Worm (Caenorhabditis elegans): ENCODE data around the gene ech-1.1.

ech-1.1 gene

DNA sequence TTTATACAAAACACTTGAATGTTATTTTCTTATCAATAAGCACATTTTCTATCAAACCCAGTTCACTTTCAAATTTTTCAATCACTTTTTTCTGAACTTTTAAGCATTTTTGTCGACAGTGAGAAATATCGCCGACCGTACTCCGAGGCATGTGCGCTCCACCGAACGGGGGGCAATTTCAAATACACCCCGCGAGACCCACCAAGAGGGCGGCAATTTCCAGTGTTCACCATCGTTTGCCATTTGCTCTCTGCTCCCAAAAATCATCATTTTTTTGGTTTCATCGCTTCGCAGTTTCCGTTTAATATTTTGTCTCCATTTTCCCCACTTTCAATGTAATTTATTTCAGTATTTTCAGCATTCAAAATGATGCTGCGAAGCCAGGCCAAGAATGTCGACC is 34.0 kb upstream of the ech-1.1 start, which contains the start of gene cyb-3 (continued):
- no peak for TF ChIP-seq cebp-2 (GFP tag; IDR thresholded peaks at IDR 0.05)
- peak; percentile 82 for TF ChIP-seq xnd-1 (tag; optimal IDR thresholded peaks at IDR 0.05)
- TF ChIP-seq K11D2.4 (GFP tag; IDR thresholded peaks at IDR 0.05): no peak
- peak; percentile 91 for TF ChIP-seq ceh-91 (GFP tag; IDR thresholded peaks at IDR 0.05)
- TF ChIP-seq tbp1 (GFP tag; optimal IDR thresholded peaks at IDR 0.05): peak; percentile 53
- no peak for TF ChIP-seq chd-7 (tag; optimal IDR thresholded peaks at IDR 0.05)
- TF ChIP-seq rcor-1 (GFP tag; IDR thresholded peaks at IDR 0.05): peak; percentile 59; the same call in 1 of the 2 replicates

DNA sequence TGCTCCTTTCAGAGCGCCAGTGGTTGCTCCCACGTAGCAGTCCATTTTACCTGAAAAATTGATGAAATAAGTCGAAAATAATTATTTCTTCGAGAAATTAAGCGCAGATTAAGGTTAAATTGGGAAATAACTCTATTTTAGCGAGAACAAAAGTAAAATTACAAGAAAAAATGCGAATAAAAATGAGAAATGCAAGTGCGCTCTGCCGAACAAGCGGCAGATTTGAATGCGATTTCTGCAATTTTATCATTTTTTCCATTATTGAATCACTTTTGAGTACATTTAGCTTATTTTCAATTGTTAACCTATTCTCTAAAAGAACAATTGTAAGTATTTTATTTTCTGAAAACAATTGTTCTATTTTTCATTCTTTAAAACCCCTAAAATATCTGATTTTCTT is 33.6 kb upstream of the ech-1.1 start, which contains the start of gene T06E6.1:
Gene T06E6.1 (minus strand): TSS at position 56 of the 400 bp plus-strand sequence.
- TF ChIP-seq bed-2 (GFP tag; IDR thresholded peaks at IDR 0.05) (no peak), lin-54 (GFP tag; optimal IDR thresholded peaks at IDR 0.05) (peak; percentile 10)

DNA sequence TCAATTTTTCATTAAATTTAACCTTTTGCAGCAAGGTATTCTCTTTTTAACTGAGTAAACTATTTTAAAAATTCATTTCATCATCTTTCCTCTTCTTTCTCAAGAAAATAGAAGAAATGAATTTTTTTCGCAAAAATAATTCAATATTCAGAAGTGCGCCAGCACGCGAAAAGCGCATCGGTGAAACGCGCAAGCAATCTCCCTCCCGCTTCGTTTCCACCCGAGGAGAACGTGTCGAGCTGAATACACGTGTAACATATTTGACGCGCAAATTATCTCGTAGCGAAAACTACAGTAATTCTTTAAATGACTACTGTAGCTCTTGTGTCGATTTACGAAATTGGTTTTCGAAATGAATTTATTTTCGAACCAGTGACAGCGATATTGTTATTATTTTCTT is 30.8 kb upstream of the ech-1.1 start:
- TF ChIP-seq zfh-2 (GFP tag; conservative IDR thresholded peaks at IDR 0.05) (no peak), zim-3 (tag; optimal IDR thresholded peaks at IDR 0.05) (no peak), madf-6 (GFP tag; IDR thresholded peaks at IDR 0.05) (peak; percentile 11; the same call in 1 of the 2 replicates), Y95B8A.8 (GFP tag; IDR thresholded peaks at IDR 0.05) (no peak), lsl-1 (GFP tag; optimal IDR thresholded peaks at IDR 0.05) (peak; percentile 62), snpc-4 (GFP tag; optimal IDR thresholded peaks at IDR 0.05) (no peak), snpc-4 (tag; optimal IDR thresholded peaks at IDR 0.05) (no peak), snpc-1.3 (tag; optimal IDR thresholded peaks at IDR 0.05; ENCODE audit: insufficient read depth) (no peak), sea-2 (GFP tag; IDR thresholded peaks at IDR 0.05) (no peak), rec-8 (tag; optimal IDR thresholded peaks at IDR 0.05) (no peak), ceh-100 (GFP tag; IDR thresholded peaks at IDR 0.05) (no peak), let-607 (tag; optimal IDR thresholded peaks at IDR 0.05) (no peak), snpc-1.1 (tag; optimal IDR thresholded peaks at IDR 0.05; ENCODE audit: insufficient read depth) (no peak), ceh-91 (GFP tag; IDR thresholded peaks at IDR 0.05) (no peak), ama-1 (optimal IDR thresholded peaks at IDR 0.05) (no peak), ama-1 (GFP tag; optimal IDR thresholded peaks at IDR 0.05) (no peak), ztf-18 (tag; optimal IDR thresholded peaks at IDR 0.05) (peak; percentile 73), rcor-1 (GFP tag; IDR thresholded peaks at IDR 0.05) (no peak), F22D6.2 (tag; optimal IDR thresholded peaks at IDR 0.05) (no peak), atf-7 (tag; optimal IDR thresholded peaks at IDR 0.05) (no peak), tbx-9 (tag; optimal IDR thresholded peaks at IDR 0.05; ENCODE audit: borderline replicate concordance) (no peak), T26A5.8 (tag; optimal IDR thresholded peaks at IDR 0.05) (no peak), akir-1 (GFP tag; optimal IDR thresholded peaks at IDR 0.05) (no peak), pbrm-1 (GFP tag; IDR thresholded peaks at IDR 0.05) (no peak), nfya-2 (GFP tag; IDR thresholded peaks at IDR 0.05) (no peak), F52B5.7 (tag; optimal IDR thresholded peaks at IDR 0.05) (no peak), F57A8.1 (GFP tag; optimal IDR thresholded peaks at IDR 0.05) (no peak), D2030.7 (GFP tag; IDR thresholded peaks at IDR 0.05) (no peak), Y53F4B.3 (GFP tag; IDR thresholded peaks at IDR 0.05) (no peak), nhr-179 (tag; optimal IDR thresholded peaks at IDR 0.05) (no peak), ztf-25 (GFP tag; IDR thresholded peaks at IDR 0.05) (no peak), hmg-20 (GFP tag; IDR thresholded peaks at IDR 0.05) (no peak), ztf-3 (GFP tag; optimal IDR thresholded peaks at IDR 0.05) (no peak), B0035.1 (tag; optimal IDR thresholded peaks at IDR 0.05) (no peak), hmg-1.2 (GFP tag; IDR thresholded peaks at IDR 0.05) (0 out of 2 replicates have a peak, but pooled peaks have one; percentile 12), lsy-27 (tag; optimal IDR thresholded peaks at IDR 0.05; ENCODE audit: borderline replicate concordance, insufficient read depth) (no peak), attf-3 (GFP tag; conservative IDR thresholded peaks at IDR 0.05) (no peak), mcd-1 (GFP tag; IDR thresholded peaks at IDR 0.05) (peak; percentile 45; the same call in 1 of the 2 replicates)
